Fruit fly (Drosophila melanogaster): ENCODE results near the gene squ.
A peak's percentile ranks its signal among the peaks of the same experiment; 100 is the strongest.

squ gene

DNA sequence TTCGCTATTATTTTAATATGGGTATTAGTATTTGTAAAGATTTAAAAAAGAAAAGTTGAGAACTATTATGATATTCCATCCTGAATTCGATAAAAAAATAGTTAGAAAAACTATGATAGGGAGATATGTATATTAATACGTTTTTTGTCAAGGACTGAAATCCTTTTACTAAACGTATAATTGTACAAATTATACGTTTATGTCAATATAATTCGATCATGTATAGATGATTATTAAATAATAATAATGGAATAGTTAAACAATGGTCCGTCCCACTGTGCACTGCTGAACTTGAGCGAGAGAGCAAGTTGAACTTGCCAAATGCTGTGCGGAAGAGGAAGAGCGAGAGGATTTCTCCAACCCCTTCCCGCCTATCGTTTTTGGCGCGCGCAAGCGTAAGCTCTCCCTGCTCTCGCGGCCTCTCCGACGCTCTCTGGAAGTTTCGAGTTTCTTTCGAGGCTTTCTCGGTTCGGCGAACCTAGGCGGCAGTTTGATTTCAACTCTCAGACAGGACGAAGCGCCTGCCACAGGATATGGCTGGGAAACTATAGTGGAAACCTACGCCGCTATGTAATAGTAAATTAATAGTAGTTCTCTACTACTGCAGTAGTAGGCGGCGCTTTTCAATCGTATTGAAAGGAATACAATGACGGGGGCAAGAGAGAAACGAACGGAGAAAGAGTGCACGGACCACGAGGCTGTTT, 5.2 kb downstream of the squ start (continued):
- TF ChIP-seq CG15514 (GFP tag; optimal IDR thresholded peaks at IDR 0.05) (no peak), CG17359 (tag; optimal IDR thresholded peaks at IDR 0.05) (peak; percentile 33), bowl (GFP tag; IDR thresholded peaks at IDR 0.05) (no peak), Med (GFP tag) (peak; percentile 56), CG13296 (GFP tag; optimal IDR thresholded peaks at IDR 0.05) (peak; percentile 68), NK7.1 (GFP tag; optimal IDR thresholded peaks at IDR 0.05) (no peak), gcm2 (GFP tag; optimal IDR thresholded peaks at IDR 0.05) (no peak), ab (GFP tag; optimal IDR thresholded peaks at IDR 0.05) (no peak), sqz (GFP tag; optimal IDR thresholded peaks at IDR 0.05) (no peak), z (GFP tag; IDR thresholded peaks at IDR 0.05) (no peak), h (optimal IDR thresholded peaks at IDR 0.05) (no peak), CG4820 (GFP tag; optimal IDR thresholded peaks at IDR 0.05) (no peak), dati (GFP tag; IDR thresholded peaks at IDR 0.05) (no peak), vfl (GFP tag; optimal IDR thresholded peaks at IDR 0.05) (no peak), tna (GFP tag; IDR thresholded peaks at IDR 0.05; ENCODE audit: partially characterized antibody) (no peak), chif (GFP tag; optimal IDR thresholded peaks at IDR 0.05) (no peak), Vsx1 (GFP tag; optimal IDR thresholded peaks at IDR 0.05) (no peak), Dll (GFP tag; IDR thresholded peaks at IDR 0.05; ENCODE audit: partially characterized antibody) (no peak), ind (GFP tag; optimal IDR thresholded peaks at IDR 0.05) (peak; percentile 17), sim (GFP tag; IDR thresholded peaks at IDR 0.05) (no peak), en (GFP tag; optimal IDR thresholded peaks at IDR 0.05) (no peak), CG5180 (GFP tag; optimal IDR thresholded peaks at IDR 0.05) (peak; percentile 56), ci (GFP tag; IDR thresholded peaks at IDR 0.05) (peak; percentile 20; the same call in 1 of the 3 replicates), so (GFP tag; IDR thresholded peaks at IDR 0.05) (no peak), salm (tag; optimal IDR thresholded peaks at IDR 0.05) (peak; percentile 20), nerfin-1 (tag; optimal IDR thresholded peaks at IDR 0.05) (no peak), CG11085 (GFP tag; IDR thresholded peaks at IDR 0.05) (no peak), az2 (GFP tag; optimal IDR thresholded peaks at IDR 0.05) (peak; percentile 38), dysf (GFP tag; IDR thresholded peaks at IDR 0.05) (peak; percentile 50; the same call in 2 of the 3 replicates), slou (GFP tag; optimal IDR thresholded peaks at IDR 0.05) (no peak), shn (GFP tag; optimal IDR thresholded peaks at IDR 0.05) (no peak), CG11398 (GFP tag; optimal IDR thresholded peaks at IDR 0.05) (no peak), CG7357 (GFP tag; IDR thresholded peaks at IDR 0.05) (no peak), MESR4 (GFP tag; optimal IDR thresholded peaks at IDR 0.05) (no peak), CG3995 (GFP tag; optimal IDR thresholded peaks at IDR 0.05) (no peak), CG11456 (GFP tag; IDR thresholded peaks at IDR 0.05) (no peak), Atf6 (GFP tag; IDR thresholded peaks at IDR 0.05) (peak; percentile 40; the same call in 1 of the 2 replicates), CG8089 (GFP tag; optimal IDR thresholded peaks at IDR 0.05) (no peak), CG10979 (tag; optimal IDR thresholded peaks at IDR 0.05) (peak; percentile 78), Xbp1 (GFP tag; optimal IDR thresholded peaks at IDR 0.05) (peak; percentile 46), ssp (GFP tag; IDR thresholded peaks at IDR 0.05) (no peak; the same call in 1 of the 2 replicates), hth (optimal IDR thresholded peaks at IDR 0.05) (no peak), gt (GFP tag; IDR thresholded peaks at IDR 0.05) (no peak), CG2889 (GFP tag; IDR thresholded peaks at IDR 0.05) (no peak), tx (GFP tag; optimal IDR thresholded peaks at IDR 0.05) (no peak), Ssrp (tag; optimal IDR thresholded peaks at IDR 0.05) (peak; percentile 57), kah (GFP tag; optimal IDR thresholded peaks at IDR 0.05) (peak; percentile 47), CG9797 (GFP tag; optimal IDR thresholded peaks at IDR 0.05) (no peak), eyg (GFP tag; optimal IDR thresholded peaks at IDR 0.05) (no peak), peb (GFP tag; IDR thresholded peaks at IDR 0.05) (no peak), CG15073 (GFP tag; optimal IDR thresholded peaks at IDR 0.05) (no peak), Dbx (GFP tag; IDR thresholded peaks at IDR 0.05) (no peak)

Measured in whole organism, embryonic.